Worm (Caenorhabditis elegans): ENCODE results near the gene F55E10.4.

Gene F55E10.4

ce11 chrX:8368210-8368609, 40.5 kb upstream of the F55E10.4 start (continued):
- no peak for TF ChIP-seq eor-1 (tag; optimal IDR thresholded peaks at IDR 0.05)
- no peak for TF ChIP-seq nhr-67 (tag; optimal IDR thresholded peaks at IDR 0.05)

- TF ChIP-seq lin-39 (tag; optimal IDR thresholded peaks at IDR 0.05) (no peak), snpc-4 (tag; optimal IDR thresholded peaks at IDR 0.05) (no peak), nhr-11 (tag; optimal IDR thresholded peaks at IDR 0.05) (no peak), eor-1 (tag; optimal IDR thresholded peaks at IDR 0.05) (no peak), ceh-9 (tag; optimal IDR thresholded peaks at IDR 0.05) (no peak), nhr-76 (tag; optimal IDR thresholded peaks at IDR 0.05) (no peak)
Observed at ce11 chrX:8367553-8367952, 39.9 kb upstream of the F55E10.4 start, which contains the start of gene F40B5.2. Gene F40B5.2 (plus strand): TSS chrX:8367853.

DNA sequence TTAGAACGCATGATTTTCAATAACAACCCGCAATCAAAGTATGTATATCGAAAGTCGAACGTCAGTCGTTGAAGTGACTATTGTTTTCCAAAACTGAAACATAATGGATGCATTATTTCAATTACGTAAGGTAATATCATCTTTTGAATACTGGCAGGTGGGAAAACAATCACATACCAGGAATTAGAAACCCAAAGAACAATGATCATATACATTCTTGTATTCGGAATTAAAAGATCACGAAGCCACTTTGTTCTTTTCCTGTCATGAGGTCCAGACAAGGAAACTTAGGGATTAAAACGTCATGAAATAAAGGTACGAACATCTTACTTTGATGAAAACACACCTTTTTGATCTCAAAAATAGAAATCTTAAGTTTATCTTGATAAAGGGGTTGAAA, 34.7 kb upstream of the F55E10.4 start:
- TF ChIP-seq nhr-67 (tag; optimal IDR thresholded peaks at IDR 0.05) (no peak), tbx-2 (tag; optimal IDR thresholded peaks at IDR 0.05) (no peak), pha-4 (tag; optimal IDR thresholded peaks at IDR 0.05) (no peak), elt-1 (tag; optimal IDR thresholded peaks at IDR 0.05) (no peak), ceh-28 (tag; optimal IDR thresholded peaks at IDR 0.05) (no peak), nfya-1 (tag; optimal IDR thresholded peaks at IDR 0.05; ENCODE audit: insufficient read depth) (no peak), sea-2 (GFP tag; optimal IDR thresholded peaks at IDR 0.05) (no peak), elt-2 (tag; optimal IDR thresholded peaks at IDR 0.05) (no peak), mdl-1 (tag; optimal IDR thresholded peaks at IDR 0.05) (no peak), nhr-23 (tag; optimal IDR thresholded peaks at IDR 0.05) (no peak), mml-1 (tag; optimal IDR thresholded peaks at IDR 0.05) (no peak), pqm-1 (tag; optimal IDR thresholded peaks at IDR 0.05) (no peak), egl-5 (tag; optimal IDR thresholded peaks at IDR 0.05) (no peak), daf-12 (tag; optimal IDR thresholded peaks at IDR 0.05) (no peak), eor-1 (tag; optimal IDR thresholded peaks at IDR 0.05) (no peak), nhr-237 (tag; optimal IDR thresholded peaks at IDR 0.05) (no peak), ama-1 (optimal IDR thresholded peaks at IDR 0.05) (no peak)

DNA sequence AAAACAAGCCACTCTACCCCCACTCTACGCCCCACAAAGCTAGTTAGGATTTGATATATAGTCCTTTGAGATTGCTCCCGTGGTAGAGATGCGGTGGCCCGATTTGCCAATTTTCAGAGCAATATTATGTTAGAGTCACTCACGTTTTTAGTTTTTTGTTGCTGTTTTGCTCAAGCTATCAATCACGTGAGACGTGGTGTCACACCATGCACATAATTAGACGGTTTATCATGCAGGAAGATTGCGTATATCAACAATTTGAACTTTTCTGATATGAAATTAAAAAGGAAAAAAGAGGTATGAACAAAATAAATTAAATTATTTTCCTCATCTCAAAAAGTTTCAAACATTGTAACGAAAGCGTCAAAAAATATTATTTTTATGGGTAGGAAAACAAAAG, 28.6 kb upstream of the F55E10.4 start:
- TF ChIP-seq elt-2 (tag; optimal IDR thresholded peaks at IDR 0.05) (peak; percentile 70), ceh-82 (tag; optimal IDR thresholded peaks at IDR 0.05) (no peak), pha-4 (tag; optimal IDR thresholded peaks at IDR 0.05) (peak; percentile 30)

DNA sequence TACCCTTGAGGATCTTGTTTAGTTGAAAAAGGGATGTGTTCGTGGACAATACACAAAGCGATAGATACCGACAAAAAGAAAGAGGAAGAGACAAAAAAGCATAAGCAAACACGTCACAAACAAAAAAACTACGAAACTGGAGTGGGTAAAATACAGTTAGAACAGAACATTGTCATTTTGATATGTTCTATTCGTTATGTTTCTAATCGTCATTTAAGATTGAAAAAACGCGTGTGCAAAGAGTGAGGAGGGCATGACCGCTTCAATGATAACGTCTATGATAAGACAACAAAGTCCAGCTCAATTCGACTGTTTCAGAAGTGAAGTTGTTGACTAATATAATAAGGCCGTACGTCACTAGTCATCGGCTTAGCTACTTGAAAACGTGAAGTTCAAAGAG, 27.6 kb upstream of the F55E10.4 start:
- TF ChIP-seq pha-4 (tag; optimal IDR thresholded peaks at IDR 0.05) (peak; percentile 72), pqm-1 (tag; optimal IDR thresholded peaks at IDR 0.05) (peak; percentile 92), elt-3 (tag; optimal IDR thresholded peaks at IDR 0.05) (no peak), tbx-2 (tag; optimal IDR thresholded peaks at IDR 0.05) (no peak), nhr-23 (tag; optimal IDR thresholded peaks at IDR 0.05) (no peak), nhr-43 (tag; optimal IDR thresholded peaks at IDR 0.05; ENCODE audit: poor library complexity, severe bottlenecking) (no peak), elt-2 (tag; optimal IDR thresholded peaks at IDR 0.05) (peak; percentile 88)

- no peak for TF ChIP-seq ztf-4 (tag; optimal IDR thresholded peaks at IDR 0.05)
Observed at ce11 chrX:8354284-8354784, 26.6 kb upstream of the F55E10.4 start.

- TF ChIP-seq elt-1 (tag; optimal IDR thresholded peaks at IDR 0.05): no peak
- TF ChIP-seq mdl-1 (tag; optimal IDR thresholded peaks at IDR 0.05): no peak
- no peak for TF ChIP-seq fkh-2 (tag; optimal IDR thresholded peaks at IDR 0.05)
- TF ChIP-seq unc-39 (tag; optimal IDR thresholded peaks at IDR 0.05): no peak
- TF ChIP-seq ceh-82 (tag; optimal IDR thresholded peaks at IDR 0.05): no peak
- no peak for TF ChIP-seq sea-2 (GFP tag; optimal IDR thresholded peaks at IDR 0.05)
- no peak for TF ChIP-seq hmg-11 (tag; optimal IDR thresholded peaks at IDR 0.05)
- TF ChIP-seq elt-2 (tag; optimal IDR thresholded peaks at IDR 0.05): no peak
- no peak for TF ChIP-seq eor-1 (tag; optimal IDR thresholded peaks at IDR 0.05)
- TF ChIP-seq ceh-9 (tag; optimal IDR thresholded peaks at IDR 0.05): no peak
Observed at ce11 chrX:8350984-8351383, 23.3 kb upstream of the F55E10.4 start, which contains the start of gene npr-28. Gene npr-28 (minus strand): TSS chrX:8351084.

Measured in whole organism, L3 larva.